Worm (Caenorhabditis elegans) whole organism, L4 larva: ENCODE data around the gene T06E4.7.

Experiments
- F26F4.8 ChIP-seq: fragments of 200-800 bp; sonication (Bioruptor generic); conservative IDR thresholded peaks from 2 replicates; pipeline ENCODE4 v1.3.6; 2022; ENCODE audit warnings: missing genetic modification characterization, missing compliant biosample characterization
- F44E2.7 ChIP-seq: fragments of 200-800 bp; sonication (Bioruptor generic); IDR thresholded peaks from 2 replicates; pipeline ENCODE4 v2.1.2; 2022; ENCODE audit warnings: missing genetic modification characterization, missing compliant biosample characterization
- R02D3.7 ChIP-seq: fragments of 150-350 bp; sonication (generic microtip); optimal IDR thresholded peaks from 3 replicates; lab custom pipeline; 2014; ENCODE audit warnings: missing biosample characterization, missing genetic modification characterization
- ceh-20 ChIP-seq: fragments of 200-800 bp; sonication (Bioruptor generic); IDR thresholded peaks from 2 replicates; pipeline ENCODE4 v1.3.6; 2022; ENCODE audit warnings: missing genetic modification reagents, missing genetic modification characterization, missing compliant biosample characterization
- ceh-32 ChIP-seq: sonication (generic microtip); optimal IDR thresholded peaks from 2 replicates; lab custom pipeline; 2016; ENCODE audit warnings: mild to moderate bottlenecking, missing genetic modification characterization, missing compliant biosample characterization; ENCODE audit not compliant: poor library complexity
- ceh-62 ChIP-seq: sonication (generic microtip); optimal IDR thresholded peaks from 2 replicates; lab custom pipeline; 2017; ENCODE audit warnings: missing biosample characterization, missing genetic modification characterization
- ceh-82 ChIP-seq: sonication (generic microtip); optimal IDR thresholded peaks from 2 replicates; lab custom pipeline; 2017; ENCODE audit warnings: missing biosample characterization, missing genetic modification characterization
- ctbp-1 ChIP-seq: fragments of 200-800 bp; sonication (Bioruptor generic); IDR thresholded peaks from 2 replicates; pipeline ENCODE4 v1.3.6; 2022; ENCODE audit warnings: missing genetic modification reagents, missing genetic modification characterization, missing compliant biosample characterization
- fos-1 ChIP-seq: fragments of 150-350 bp; optimal IDR thresholded peaks from 2 replicates; lab custom pipeline; 2014; ENCODE audit warnings: missing biosample characterization, missing genetic modification characterization
- hlh-30 ChIP-seq: sonication (generic microtip); optimal IDR thresholded peaks from 2 replicates; lab custom pipeline; 2017; ENCODE audit warnings: antibody characterized with exemption, mild to moderate bottlenecking, missing genetic modification characterization, missing compliant biosample characterization; ENCODE audit not compliant: insufficient read depth
- mdl-1 ChIP-seq, 2 experiments: fragments of 150-350 bp in 1 of 2; sonication (generic microtip) in 1 of 2; optimal IDR thresholded peaks; 2 replicates each; lab custom pipeline; 2014 to 2017; ENCODE audit warnings: missing biosample characterization in 2 of 2, missing genetic modification characterization in 2 of 2
- mdt-29 ChIP-seq: fragments of 200-800 bp; sonication (Bioruptor generic); IDR thresholded peaks from 2 replicates; pipeline ENCODE4 v1.3.6; 2022; ENCODE audit warnings: missing genetic modification reagents, missing genetic modification characterization, missing compliant biosample characterization
- pqm-1 ChIP-seq: sonication (generic microtip); optimal IDR thresholded peaks from 2 replicates; lab custom pipeline; 2017; ENCODE audit warnings: missing biosample characterization, missing genetic modification characterization

- TF ChIP-seq mdt-29 (GFP tag; lab: Robert Waterston, UW): no peak
- TF ChIP-seq ceh-20 (GFP tag; lab: Robert Waterston, UW): no peak
- TF ChIP-seq ceh-82 (tag; lab: Kevin White, UChicago): no peak
- no peak for TF ChIP-seq ceh-32 (tag; lab: Kevin White, UChicago)
- TF ChIP-seq hlh-30 (tag; lab: Kevin White, UChicago): no peak
- no peak for TF ChIP-seq ceh-62 (tag; lab: Kevin White, UChicago)
- TF ChIP-seq ctbp-1 (GFP tag; lab: Robert Waterston, UW): no peak
- TF ChIP-seq F44E2.7: no peak
- TF ChIP-seq F26F4.8 (GFP tag; lab: Robert Waterston, UW): no peak
- no peak for TF ChIP-seq pqm-1 (tag; lab: Kevin White, UChicago)
- no peak for TF ChIP-seq fos-1 (tag; lab: Kevin White, UChicago)
- no peak for TF ChIP-seq mdl-1 (tag; optimal IDR thresholded peaks at IDR 0.05; lab: Kevin White, UChicago)
- TF ChIP-seq R02D3.7 (tag; lab: Kevin White, UChicago): no peak
These were observed 35.9 kb upstream of the T06E4.7 start, which contains the start of gene K09G1.2 for ce11 chrV:9590317-9590716.
